Fruit fly (Drosophila melanogaster): ENCODE results near the gene trol.

The trol gene

dm6 chrX:2585055-2585715, 40.0 kb upstream of the trol start, which contains the start of gene CG13760 (continued):
- TF ChIP-seq CG2129 (GFP tag; IDR thresholded peaks at IDR 0.05; ENCODE audit: partially characterized antibody) = no peak
- peak; percentile 71 for TF ChIP-seq trem (tag; optimal IDR thresholded peaks at IDR 0.05)
- TF ChIP-seq MBD-R2 (GFP tag; IDR thresholded peaks at IDR 0.05) = peak; percentile 55
- TF ChIP-seq bbx (GFP tag; IDR thresholded peaks at IDR 0.05; ENCODE audit: partially characterized antibody) = peak; percentile 28; the same call in 1 of the 2 replicates
- TF ChIP-seq da (GFP tag; optimal IDR thresholded peaks at IDR 0.05) = no peak
- TF ChIP-seq NfI (GFP tag; optimal IDR thresholded peaks at IDR 0.05) = no peak
- TF ChIP-seq Doc2 (GFP tag; IDR thresholded peaks at IDR 0.05) = no peak
- no peak for TF ChIP-seq dmrt99B (tag; optimal IDR thresholded peaks at IDR 0.05)
- TF ChIP-seq klu (GFP tag; IDR thresholded peaks at IDR 0.05) = no peak
- no peak for TF ChIP-seq NFAT (GFP tag; IDR thresholded peaks at IDR 0.05)
- no peak for TF ChIP-seq Six4 (GFP tag; optimal IDR thresholded peaks at IDR 0.05)
- TF ChIP-seq Myb (GFP tag; optimal IDR thresholded peaks at IDR 0.05) = no peak
- no peak for TF ChIP-seq CG6175 (GFP tag; IDR thresholded peaks at IDR 0.05)
- TF ChIP-seq CG6272 (GFP tag; IDR thresholded peaks at IDR 0.05) = no peak
- no peak for TF ChIP-seq CG17829 (tag; optimal IDR thresholded peaks at IDR 0.05)
- TF ChIP-seq CG18764 (GFP tag; optimal IDR thresholded peaks at IDR 0.05) = no peak
- no peak for TF ChIP-seq Abd-B (GFP tag; optimal IDR thresholded peaks at IDR 0.05)
- peak; percentile 63 for TF ChIP-seq phol (tag; optimal IDR thresholded peaks at IDR 0.05)
- TF ChIP-seq CG3847 (GFP tag; IDR thresholded peaks at IDR 0.05) = 0 out of 2 replicates have a peak, but pooled peaks have one; percentile 38
- TF ChIP-seq ind (GFP tag; optimal IDR thresholded peaks at IDR 0.05) = peak; percentile 6
- peak; percentile 46 for TF ChIP-seq Med (GFP tag)
- no peak for TF ChIP-seq CG1647 (GFP tag; optimal IDR thresholded peaks at IDR 0.05)
- TF ChIP-seq dimm (GFP tag; IDR thresholded peaks at IDR 0.05) = no peak
- no peak for TF ChIP-seq repo (GFP tag; optimal IDR thresholded peaks at IDR 0.05)
- TF ChIP-seq rib (GFP tag; IDR thresholded peaks at IDR 0.05) = no peak
- peak; percentile 8 for TF ChIP-seq CoRest (tag; optimal IDR thresholded peaks at IDR 0.05)
- TF ChIP-seq CG1529 (GFP tag; optimal IDR thresholded peaks at IDR 0.05) = no peak
- no peak for TF ChIP-seq HLH54F (GFP tag; optimal IDR thresholded peaks at IDR 0.05)
- no peak for TF ChIP-seq bowl (GFP tag; IDR thresholded peaks at IDR 0.05)
- TF ChIP-seq pzg (GFP tag; optimal IDR thresholded peaks at IDR 0.05) = peak; percentile 20
- peak; percentile 48 for TF ChIP-seq CG14710 (tag; optimal IDR thresholded peaks at IDR 0.05)
- TF ChIP-seq Hand (GFP tag; optimal IDR thresholded peaks at IDR 0.05) = no peak
- TF ChIP-seq CG16863 (GFP tag; optimal IDR thresholded peaks at IDR 0.05) = no peak
- TF ChIP-seq Deaf1 (tag; optimal IDR thresholded peaks at IDR 0.05) = no peak
- no peak for TF ChIP-seq Trl (optimal IDR thresholded peaks at IDR 0.05)
- TF ChIP-seq Trl (GFP tag; optimal IDR thresholded peaks at IDR 0.05) = no peak
- TF ChIP-seq ci (GFP tag; IDR thresholded peaks at IDR 0.05) = no peak
- no peak for TF ChIP-seq lab (GFP tag; optimal IDR thresholded peaks at IDR 0.05)
- TF ChIP-seq her (GFP tag; optimal IDR thresholded peaks at IDR 0.05) = no peak
- no peak for TF ChIP-seq CG2202 (tag; optimal IDR thresholded peaks at IDR 0.05)
- peak; percentile 14 for TF ChIP-seq CG4424 (GFP tag; optimal IDR thresholded peaks at IDR 0.05)
- TF ChIP-seq CG13775 (GFP tag; optimal IDR thresholded peaks at IDR 0.05) = no peak
- peak; percentile 3 for TF ChIP-seq CG12391 (tag; optimal IDR thresholded peaks at IDR 0.05)
- TF ChIP-seq PHDP (tag; optimal IDR thresholded peaks at IDR 0.05) = no peak
- TF ChIP-seq Mrtf (GFP tag; IDR thresholded peaks at IDR 0.05) = no peak
- TF ChIP-seq al (GFP tag; IDR thresholded peaks at IDR 0.05) = no peak
- no peak for TF ChIP-seq Rfx (GFP tag; IDR thresholded peaks at IDR 0.05)
- no peak for TF ChIP-seq CG15601 (tag; optimal IDR thresholded peaks at IDR 0.05)
- TF ChIP-seq cas (GFP tag; IDR thresholded peaks at IDR 0.05) = no peak
- TF ChIP-seq CG18599 (GFP tag; optimal IDR thresholded peaks at IDR 0.05) = no peak
- TF ChIP-seq Nf-YB (GFP tag; optimal IDR thresholded peaks at IDR 0.05) = no peak
